Fruit fly (Drosophila melanogaster): ENCODE measurements around the gene myo.

myo gene

dm6 chr4:659884-660846, 35.7 kb downstream of the myo start, which contains the start of gene gw (continued):
- TF ChIP-seq sisA (GFP tag; IDR thresholded peaks at IDR 0.05) (no peak; the same call in 1 of the 2 replicates), bsh (GFP tag; optimal IDR thresholded peaks at IDR 0.05) (peak in 1 of 2 experiments; percentile 85), CG43689 (GFP tag; IDR thresholded peaks at IDR 0.05) (no peak), wor (GFP tag; IDR thresholded peaks at IDR 0.05) (no peak; the same call in 1 of the 2 replicates), CG7963 (GFP tag; IDR thresholded peaks at IDR 0.05; ENCODE audit: partially characterized antibody) (no peak; the same call in 2 of the 3 replicates), Atf6 (GFP tag; IDR thresholded peaks at IDR 0.05) (peak; percentile 74), hbn (GFP tag; IDR thresholded peaks at IDR 0.05; ENCODE audit: partially characterized antibody) (no peak; the same call in 1 of the 2 replicates), CG2875 (GFP tag; optimal IDR thresholded peaks at IDR 0.05) (peak; percentile 65), Ptx1 (GFP tag; IDR thresholded peaks at IDR 0.05) (no peak), CG12391 (tag; optimal IDR thresholded peaks at IDR 0.05) (no peak), Ets65A (GFP tag) (peak; percentile 92), Sry-β (GFP tag; optimal IDR thresholded peaks at IDR 0.05) (peak; percentile 31), tgo (GFP tag; IDR thresholded peaks at IDR 0.05) (no peak; the same call in 2 of the 3 replicates), HLH3B (GFP tag; IDR thresholded peaks at IDR 0.05) (peak; percentile 68; the same call in 1 of the 2 replicates), Blimp-1 (GFP tag; optimal IDR thresholded peaks at IDR 0.05) (no peak), E2f2 (GFP tag; IDR thresholded peaks at IDR 0.05) (peak; percentile 60), CG2202 (tag; optimal IDR thresholded peaks at IDR 0.05) (peak; percentile 64), PHDP (tag; optimal IDR thresholded peaks at IDR 0.05) (peak; percentile 81), Deaf1 (tag; optimal IDR thresholded peaks at IDR 0.05) (no peak), crol (GFP tag; IDR thresholded peaks at IDR 0.05) (no peak), Dad (GFP tag; optimal IDR thresholded peaks at IDR 0.05) (peak; percentile 25), CG6272 (GFP tag; IDR thresholded peaks at IDR 0.05) (no peak), Bdp1 (GFP tag; optimal IDR thresholded peaks at IDR 0.05) (no peak), CG13775 (GFP tag; optimal IDR thresholded peaks at IDR 0.05) (peak; percentile 74), Dll (GFP tag; IDR thresholded peaks at IDR 0.05; ENCODE audit: partially characterized antibody) (peak; percentile 35; the same call in 1 of the 4 replicates), CG14050 (GFP tag; IDR thresholded peaks at IDR 0.05) (peak; percentile 44), sqz (GFP tag; optimal IDR thresholded peaks at IDR 0.05) (no peak), pum (GFP tag; optimal IDR thresholded peaks at IDR 0.05) (peak; percentile 58), CG9609 (GFP tag; optimal IDR thresholded peaks at IDR 0.05) (peak; percentile 47), CG3163 (GFP tag; optimal IDR thresholded peaks at IDR 0.05) (peak; percentile 33), cwo (GFP tag; optimal IDR thresholded peaks at IDR 0.05) (no peak), Fer1 (GFP tag; optimal IDR thresholded peaks at IDR 0.05) (peak; percentile 80), lab (GFP tag; optimal IDR thresholded peaks at IDR 0.05) (no peak), CoRest (tag; optimal IDR thresholded peaks at IDR 0.05) (peak; percentile 40), Hey (tag; optimal IDR thresholded peaks at IDR 0.05) (no peak), C15 (GFP tag; IDR thresholded peaks at IDR 0.05) (0 out of 3 replicates have a peak, but pooled peaks have one; percentile 39), CG4854 (GFP tag; optimal IDR thresholded peaks at IDR 0.05) (peak; percentile 79), gt (GFP tag; IDR thresholded peaks at IDR 0.05) (no peak), CG10654 (GFP tag; optimal IDR thresholded peaks at IDR 0.05) (peak; percentile 75), slbo (GFP tag; IDR thresholded peaks at IDR 0.05) (no peak), CG12155 (GFP tag; optimal IDR thresholded peaks at IDR 0.05) (peak; percentile 74), run (tag; optimal IDR thresholded peaks at IDR 0.05) (no peak), Opbp (GFP tag; IDR thresholded peaks at IDR 0.05; ENCODE audit: partially characterized antibody) (no peak; the same call in 1 of the 3 replicates), CG12104 (GFP tag; optimal IDR thresholded peaks at IDR 0.05) (peak; percentile 59), zf30C (GFP tag; optimal IDR thresholded peaks at IDR 0.05) (no peak), Myb (GFP tag; optimal IDR thresholded peaks at IDR 0.05) (peak; percentile 34), Pdp1 (GFP tag; optimal IDR thresholded peaks at IDR 0.05) (peak; percentile 82 to 99), ash1 (GFP tag; optimal IDR thresholded peaks at IDR 0.05) (no peak)
